Worm (Caenorhabditis elegans): Measurements from ENCODE around the gene sre-7.
"Not testable (repeated sequence)": the region's sequence is repeated elsewhere in the genome, so short reads cannot be mapped to it uniquely, and the experiment has no call there.

DNA sequence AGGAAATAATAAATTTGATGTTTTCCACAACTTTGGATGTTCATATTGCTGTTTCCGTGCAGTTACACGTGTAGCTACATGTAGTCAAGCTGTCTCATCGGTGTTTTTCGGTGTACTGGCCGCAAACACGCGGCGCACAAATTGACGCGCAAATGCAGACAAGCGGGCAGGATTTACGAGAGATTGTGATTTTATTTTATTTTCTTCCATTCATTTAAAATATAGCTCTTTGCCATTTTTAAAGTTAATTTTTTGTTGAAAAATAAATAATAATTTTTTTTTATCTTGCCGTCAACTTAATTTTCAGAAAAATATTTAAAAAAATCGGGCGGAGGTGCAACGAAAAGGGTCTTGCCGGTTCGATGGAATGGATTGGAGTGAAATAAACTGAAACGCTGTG lies 30.3 kb downstream of the sre-7 start, which contains the start of gene F40G12.7:
- not testable (repeated sequence) for TF ChIP-seq him-1, dao-5, W03F9.2 (tag; optimal IDR thresholded peaks at IDR 0.05)

Data from whole organism, L4/young adult.